Fruit fly (Drosophila melanogaster) Kc167 (cell line): ENCODE data around the gene dome.

ENCODE experiments used
- Myc ChIP-seq: fragments of >200 bp; optimal IDR thresholded peaks from 2 replicates; lab custom pipeline; 2017; ENCODE audit warnings: missing external identifiers
- Sin3A ChIP-seq: fragments of >200 bp; optimal IDR thresholded peaks from 2 replicates; lab custom pipeline; 2018; ENCODE audit warnings: missing external identifiers
- h ChIP-seq: fragments of >200 bp; optimal IDR thresholded peaks from 3 replicates; lab custom pipeline; 2018; ENCODE audit warnings: missing external identifiers
- insv ChIP-seq: fragments of >200 bp; optimal IDR thresholded peaks from 3 replicates; lab custom pipeline; 2018; ENCODE audit warnings: missing external identifiers
- psq ChIP-seq: fragments of >200 bp; optimal IDR thresholded peaks from 2 replicates; lab custom pipeline; 2017; ENCODE audit warnings: missing external identifiers

DNA sequence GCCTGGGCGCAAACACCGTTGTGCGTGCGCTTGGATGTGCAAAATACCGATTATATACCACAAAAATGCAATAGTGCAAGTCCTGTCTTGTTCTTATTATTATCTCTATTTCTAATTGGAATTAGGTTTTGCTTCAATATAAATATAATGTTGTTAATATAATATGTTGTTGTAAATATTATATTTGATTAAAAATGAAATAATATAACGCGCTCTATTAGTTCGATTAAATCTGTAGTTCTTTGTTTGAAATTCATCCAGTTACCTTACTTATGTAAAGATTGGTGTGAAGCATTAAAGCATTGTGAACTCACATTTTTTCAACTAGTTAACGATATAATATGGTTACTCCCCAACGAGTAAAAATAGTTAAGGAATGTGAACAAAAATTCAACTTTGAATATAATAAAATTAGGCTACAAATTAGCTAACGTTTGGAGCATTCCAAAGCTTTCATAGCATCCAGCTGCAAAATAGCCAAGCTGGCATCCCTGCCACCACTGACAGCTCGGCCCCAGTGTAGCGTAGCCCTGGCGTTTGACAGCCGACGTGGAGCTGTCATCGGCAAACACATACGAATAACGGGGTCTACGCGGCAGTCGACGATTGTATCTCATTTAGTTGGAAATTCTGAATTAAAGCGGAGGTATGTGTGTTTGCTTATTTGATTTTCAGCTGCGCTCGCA, 40.4 kb downstream of the dome start, which contains the start of the genes CG12237 and Sec61gamma:
- no peak for TF ChIP-seq psq (lab: Kevin White, UChicago)
- TF ChIP-seq Myc = no peak
- no peak for TF ChIP-seq insv (lab: Kevin White, UChicago)
- TF ChIP-seq h (lab: Kevin White, UChicago) = no peak
- no peak for TF ChIP-seq Sin3A
